Worm (Caenorhabditis elegans): ENCODE measurements around the gene E01G6.1.

E01G6.1 gene

ce11 chrX:12225970-12226369 lies 34.7 kb upstream of the E01G6.1 start, which contains the start of gene cest-9.1:
Gene cest-9.1 (plus strand): TSS chrX:12226182.
- TF ChIP-seq lin-38 (GFP tag; IDR thresholded peaks at IDR 0.05) = no peak
- TF ChIP-seq ama-1 (optimal IDR thresholded peaks at IDR 0.05) = no peak
- no peak for TF ChIP-seq ceh-44 (GFP tag; IDR thresholded peaks at IDR 0.05)
- no peak for TF ChIP-seq lim-7 (GFP tag; IDR thresholded peaks at IDR 0.05)
- TF ChIP-seq F10B5.3 (tag; optimal IDR thresholded peaks at IDR 0.05) = no peak
- peak; percentile 23 for TF ChIP-seq pqm-1 (tag; optimal IDR thresholded peaks at IDR 0.05)
- TF ChIP-seq ceh-82 (tag; optimal IDR thresholded peaks at IDR 0.05) = no peak
- TF ChIP-seq Y75B8A.6 (GFP tag; IDR thresholded peaks at IDR 0.05) = no peak
- TF ChIP-seq lsy-2 (tag; optimal IDR thresholded peaks at IDR 0.05) = no peak
- no peak for TF ChIP-seq daf-16 (GFP tag; optimal IDR thresholded peaks at IDR 0.05)
- peak; percentile 97 for TF ChIP-seq daf-16 (tag; optimal IDR thresholded peaks at IDR 0.05)
- TF ChIP-seq ctbp-1 (GFP tag; IDR thresholded peaks at IDR 0.05) = no peak
- no peak for TF ChIP-seq mdl-1 (tag; optimal IDR thresholded peaks at IDR 0.05)
- TF ChIP-seq nhr-28 (tag; optimal IDR thresholded peaks at IDR 0.05) = peak; percentile 51
- TF ChIP-seq dve-1 (tag; optimal IDR thresholded peaks at IDR 0.05; ENCODE audit: insufficient read depth) = peak; percentile 50
- TF ChIP-seq lin-39 (tag; optimal IDR thresholded peaks at IDR 0.05) = no peak
- TF ChIP-seq lin-15B (tag; optimal IDR thresholded peaks at IDR 0.05) = no peak
- no peak for TF ChIP-seq zip-2 (tag; optimal IDR thresholded peaks at IDR 0.05)
- no peak for TF ChIP-seq zfp-3 (GFP tag; conservative IDR thresholded peaks at IDR 0.05)
- TF ChIP-seq ztf-7 (tag; optimal IDR thresholded peaks at IDR 0.05) = no peak
- no peak for TF ChIP-seq dmd-8 (GFP tag; IDR thresholded peaks at IDR 0.05)
- TF ChIP-seq D1046.2 (GFP tag; IDR thresholded peaks at IDR 0.05) = no peak
- no peak for TF ChIP-seq dmd-6 (GFP tag; IDR thresholded peaks at IDR 0.05)
- TF ChIP-seq lin-29 (GFP tag; IDR thresholded peaks at IDR 0.05) = no peak
- no peak for TF ChIP-seq daf-19 (GFP tag; conservative IDR thresholded peaks at IDR 0.05)
- TF ChIP-seq ceh-20 (GFP tag; IDR thresholded peaks at IDR 0.05) = no peak
- TF ChIP-seq mxl-2 (GFP tag; conservative IDR thresholded peaks at IDR 0.05) = no peak
- TF ChIP-seq daf-12 (tag; optimal IDR thresholded peaks at IDR 0.05) = no peak
- no peak for TF ChIP-seq F44E2.7 (GFP tag; IDR thresholded peaks at IDR 0.05)
- no peak for TF ChIP-seq nhr-102 (tag; optimal IDR thresholded peaks at IDR 0.05)
- no peak for TF ChIP-seq unc-62 (GFP tag; optimal IDR thresholded peaks at IDR 0.05 in 1 of 2)
- no peak for TF ChIP-seq unc-62 (tag; optimal IDR thresholded peaks at IDR 0.05)
- TF ChIP-seq F26F4.8 (GFP tag; conservative IDR thresholded peaks at IDR 0.05) = no peak
- TF ChIP-seq mes-2 (tag; optimal IDR thresholded peaks at IDR 0.05; ENCODE audit: poor library complexity, severe bottlenecking) = no peak
- TF ChIP-seq aha-1 (tag) = no peak

- TF ChIP-seq ZK546.5 (tag; optimal IDR thresholded peaks at IDR 0.05) (no peak), set-16 (GFP tag; IDR thresholded peaks at IDR 0.05) (no peak), dmd-6 (GFP tag; IDR thresholded peaks at IDR 0.05) (no peak), daf-16 (GFP tag; optimal IDR thresholded peaks at IDR 0.05) (no peak), daf-16 (tag; optimal IDR thresholded peaks at IDR 0.05) (no peak), ceh-32 (tag; optimal IDR thresholded peaks at IDR 0.05; ENCODE audit: poor library complexity) (no peak), F10B5.3 (tag; optimal IDR thresholded peaks at IDR 0.05) (no peak), spr-3 (GFP tag; optimal IDR thresholded peaks at IDR 0.05) (no peak), nhr-48 (tag; optimal IDR thresholded peaks at IDR 0.05) (no peak), ceh-82 (tag; optimal IDR thresholded peaks at IDR 0.05) (no peak), gei-8 (GFP tag; optimal IDR thresholded peaks at IDR 0.05) (no peak), dmd-8 (GFP tag; IDR thresholded peaks at IDR 0.05) (no peak), duxl-1 (tag; optimal IDR thresholded peaks at IDR 0.05; ENCODE audit: poor library complexity) (no peak), daf-8 (GFP tag; IDR thresholded peaks at IDR 0.05) (no peak), nhr-6 (tag; optimal IDR thresholded peaks at IDR 0.05) (no peak), zfp-3 (GFP tag; conservative IDR thresholded peaks at IDR 0.05) (no peak), nhr-28 (tag; optimal IDR thresholded peaks at IDR 0.05) (no peak), pqm-1 (tag; optimal IDR thresholded peaks at IDR 0.05) (no peak)
Observed at ce11 chrX:12227130-12227529, 33.6 kb upstream of the E01G6.1 start.

All from whole organism, L4 larva.